Worm (Caenorhabditis elegans): ENCODE results near the gene srh-68.

srh-68 gene

ce11 chrII:12462244-12462643 is 44.9 kb upstream of the srh-68 start, which contains the start of gene F15A4.2:
TSS of gene F15A4.2 (plus strand) at chrII:12462544.
- TF ChIP-seq egl-5 (tag; optimal IDR thresholded peaks at IDR 0.05) = no peak
- no peak for TF ChIP-seq elt-1 (tag; optimal IDR thresholded peaks at IDR 0.05)
- no peak for TF ChIP-seq fkh-10 (GFP tag; optimal IDR thresholded peaks at IDR 0.05)
- TF ChIP-seq daf-12 (tag; optimal IDR thresholded peaks at IDR 0.05) = no peak
- no peak for TF ChIP-seq hmg-11 (tag; optimal IDR thresholded peaks at IDR 0.05)
- TF ChIP-seq skn-1 (tag; optimal IDR thresholded peaks at IDR 0.05) = no peak
- no peak for TF ChIP-seq mdl-1 (tag; optimal IDR thresholded peaks at IDR 0.05)
- no peak for TF ChIP-seq tbx-2 (tag; optimal IDR thresholded peaks at IDR 0.05)
- no peak for TF ChIP-seq elt-2 (tag; optimal IDR thresholded peaks at IDR 0.05)
- no peak for TF ChIP-seq zag-1 (tag; optimal IDR thresholded peaks at IDR 0.05)
- TF ChIP-seq nhr-25 (tag; optimal IDR thresholded peaks at IDR 0.05) = no peak
- TF ChIP-seq lin-39 (tag; optimal IDR thresholded peaks at IDR 0.05) = no peak
- no peak for TF ChIP-seq nhr-28 (tag; optimal IDR thresholded peaks at IDR 0.05)
- no peak for TF ChIP-seq ztf-4 (tag; optimal IDR thresholded peaks at IDR 0.05)
- no peak for TF ChIP-seq ceh-28 (tag; optimal IDR thresholded peaks at IDR 0.05)
- TF ChIP-seq nhr-11 (tag; optimal IDR thresholded peaks at IDR 0.05) = no peak
- no peak for TF ChIP-seq pha-4 (tag; optimal IDR thresholded peaks at IDR 0.05)

- TF ChIP-seq nhr-11 (tag; optimal IDR thresholded peaks at IDR 0.05) = no peak
These were observed 41.6 kb upstream of the srh-68 start, which contains the start of gene sre-37 for ce11 chrII:12465557-12465956. TSS of gene sre-37 (plus strand) at chrII:12465857.

- no peak for TF ChIP-seq nhr-25 (tag; optimal IDR thresholded peaks at IDR 0.05)
- no peak for TF ChIP-seq aly-2 (tag; optimal IDR thresholded peaks at IDR 0.05)
- no peak for TF ChIP-seq nhr-67 (tag; optimal IDR thresholded peaks at IDR 0.05)
- no peak for TF ChIP-seq ztf-11 (tag; optimal IDR thresholded peaks at IDR 0.05)
- TF ChIP-seq ceh-82 (tag; optimal IDR thresholded peaks at IDR 0.05) = no peak
- TF ChIP-seq ceh-9 (tag; optimal IDR thresholded peaks at IDR 0.05) = no peak
- TF ChIP-seq ceh-16 (tag; optimal IDR thresholded peaks at IDR 0.05) = no peak
- TF ChIP-seq mdl-1 (tag; optimal IDR thresholded peaks at IDR 0.05) = no peak
- no peak for TF ChIP-seq nhr-76 (tag; optimal IDR thresholded peaks at IDR 0.05)
- no peak for TF ChIP-seq lin-15B (tag; optimal IDR thresholded peaks at IDR 0.05)
- TF ChIP-seq egl-27 (tag; optimal IDR thresholded peaks at IDR 0.05) = no peak
- no peak for TF ChIP-seq nhr-23 (tag; optimal IDR thresholded peaks at IDR 0.05)
- no peak for TF ChIP-seq pqm-1 (tag; optimal IDR thresholded peaks at IDR 0.05)
- TF ChIP-seq tbx-2 (tag; optimal IDR thresholded peaks at IDR 0.05) = no peak
These were observed 40.1 kb upstream of the srh-68 start, which contains the start of gene srg-16 for ce11 chrII:12467047-12467446. TSS of gene srg-16 (plus strand) at chrII:12467133.

- no peak for TF ChIP-seq lin-15B (tag; optimal IDR thresholded peaks at IDR 0.05)
- no peak for TF ChIP-seq snpc-4 (tag; optimal IDR thresholded peaks at IDR 0.05)
- no peak for TF ChIP-seq ama-1 (optimal IDR thresholded peaks at IDR 0.05)
These were observed 35.8 kb upstream of the srh-68 start, which contains the start of the genes F15A4.5 and phat-8 for ce11 chrII:12471138-12471855. TSS of gene F15A4.5 (minus strand) at chrII:12471238. TSS of gene phat-8 (plus strand) at chrII:12471805.

- no peak for TF ChIP-seq nhr-28 (tag; optimal IDR thresholded peaks at IDR 0.05)
- TF ChIP-seq lin-39 (tag; optimal IDR thresholded peaks at IDR 0.05) = no peak
- TF ChIP-seq lsy-12 (tag; optimal IDR thresholded peaks at IDR 0.05) = no peak
- no peak for TF ChIP-seq nhr-11 (tag; optimal IDR thresholded peaks at IDR 0.05)
- no peak for TF ChIP-seq nhr-76 (tag; optimal IDR thresholded peaks at IDR 0.05)
These were observed 33.7 kb upstream of the srh-68 start, which contains the start of gene srg-17 for ce11 chrII:12473406-12473805. TSS of gene srg-17 (plus strand) at chrII:12473706.

- TF ChIP-seq nhr-77 (tag; optimal IDR thresholded peaks at IDR 0.05) (no peak), unc-39 (tag; optimal IDR thresholded peaks at IDR 0.05) (no peak)
These were observed 26.3 kb upstream of the srh-68 start, which contains the start of gene arrd-9 for ce11 chrII:12480811-12481210. TSS of gene arrd-9 (minus strand) at chrII:12480911.
